Worm (Caenorhabditis elegans): ENCODE data around the gene lin-52.
A peak's percentile ranks its signal among the peaks of the same experiment; 100 is the strongest.

lin-52 gene

DNA sequence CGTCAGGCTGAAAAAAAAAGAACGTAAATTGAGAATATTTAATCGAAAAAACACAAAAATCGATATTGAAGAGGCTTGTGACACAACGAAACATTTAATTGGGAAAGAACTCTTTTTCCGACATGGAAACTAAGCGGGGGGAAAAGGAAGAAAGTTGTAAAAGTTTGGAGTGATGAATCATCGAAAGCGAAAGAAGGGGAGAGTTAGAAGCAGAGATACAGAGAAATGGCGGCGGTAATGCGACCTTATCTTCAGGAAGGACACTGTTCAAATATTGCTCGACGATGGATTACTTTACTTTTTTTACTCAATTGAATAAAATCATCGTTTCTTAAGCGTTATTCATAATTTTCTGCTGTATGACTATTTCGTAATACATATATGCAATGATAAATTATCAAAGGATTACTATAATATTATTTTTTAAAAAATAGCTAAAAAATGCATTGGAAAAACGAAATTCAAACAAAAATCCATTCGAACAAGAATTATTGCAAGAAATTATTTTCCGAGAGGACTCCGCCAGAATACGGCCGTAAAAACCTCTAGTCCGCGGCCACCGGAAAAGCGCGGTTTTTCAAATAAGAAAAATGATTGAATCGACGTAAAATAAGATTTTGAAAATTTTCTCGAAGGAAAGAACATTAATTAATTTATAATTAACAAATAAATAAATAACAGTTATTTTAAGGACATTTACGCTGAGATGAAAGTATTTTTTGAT is 43.4 kb upstream of the lin-52 start, which contains the start of gene dhhc-4 (continued):
- peak; percentile 81 for TF ChIP-seq sma-9 (GFP tag; optimal IDR thresholded peaks at IDR 0.05)
- TF ChIP-seq sma-9 (tag; optimal IDR thresholded peaks at IDR 0.05) = no peak
- TF ChIP-seq Y55F3AM.14 (GFP tag; optimal IDR thresholded peaks at IDR 0.05) = no peak
- peak; percentile 22 for TF ChIP-seq ztf-4 (tag; optimal IDR thresholded peaks at IDR 0.05)
- no peak for TF ChIP-seq nhr-237 (tag; optimal IDR thresholded peaks at IDR 0.05)
- TF ChIP-seq sma-3 (GFP tag; optimal IDR thresholded peaks at IDR 0.05) = peak; percentile 71
- TF ChIP-seq F13H6.1 (tag; optimal IDR thresholded peaks at IDR 0.05) = peak; percentile 80
- TF ChIP-seq ZK546.5 (tag; optimal IDR thresholded peaks at IDR 0.05) = no peak
- TF ChIP-seq ama-1 (optimal IDR thresholded peaks at IDR 0.05) = no peak
- peak; percentile 56 for TF ChIP-seq lin-13 (GFP tag; optimal IDR thresholded peaks at IDR 0.05)

DNA sequence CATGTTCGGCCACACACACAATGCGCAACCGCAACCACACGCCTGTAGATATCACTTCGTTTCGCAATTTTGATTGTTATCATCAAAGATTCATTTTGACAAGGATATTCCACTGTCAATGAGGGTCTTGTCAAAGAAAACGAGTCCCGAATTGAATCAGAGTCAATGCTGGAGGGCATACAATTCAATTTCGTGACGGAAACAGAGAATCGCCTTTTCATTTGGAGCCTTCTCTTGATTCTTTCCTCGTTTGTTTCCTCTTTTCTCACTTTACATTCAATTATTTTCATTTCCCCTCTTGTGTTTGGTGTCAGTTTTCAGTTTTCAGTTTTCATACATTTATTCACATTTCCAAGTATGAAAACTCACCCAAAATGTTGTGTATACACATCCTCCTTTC is 42.8 kb upstream of the lin-52 start:
- TF ChIP-seq aly-2 (tag; optimal IDR thresholded peaks at IDR 0.05) (no peak), nhr-12 (tag; optimal IDR thresholded peaks at IDR 0.05) (no peak), sma-3 (GFP tag; optimal IDR thresholded peaks at IDR 0.05) (peak; percentile 13), dmd-4 (tag; optimal IDR thresholded peaks at IDR 0.05) (no peak), mdl-1 (tag; optimal IDR thresholded peaks at IDR 0.05) (no peak)

- TF ChIP-seq mdl-1 (tag; optimal IDR thresholded peaks at IDR 0.05) (no peak), lsy-2 (tag; optimal IDR thresholded peaks at IDR 0.05) (peak in 1 of 2 experiments; percentile 44)
Measured at ce11 chrIII:9862469-9862868, 37.9 kb upstream of the lin-52 start.

- TF ChIP-seq fos-1 (tag; optimal IDR thresholded peaks at IDR 0.05) (peak; percentile 20), R02D3.7 (tag; optimal IDR thresholded peaks at IDR 0.05) (no peak), elt-3 (tag; optimal IDR thresholded peaks at IDR 0.05) (no peak), nhr-10 (tag; optimal IDR thresholded peaks at IDR 0.05) (no peak), egl-27 (tag; optimal IDR thresholded peaks at IDR 0.05) (no peak), crh-2 (tag; optimal IDR thresholded peaks at IDR 0.05) (peak; percentile 58), ztf-11 (tag; optimal IDR thresholded peaks at IDR 0.05) (no peak), ama-1 (optimal IDR thresholded peaks at IDR 0.05) (no peak), lsy-2 (tag; optimal IDR thresholded peaks at IDR 0.05) (peak; percentile 35 to 50), mab-5 (tag; optimal IDR thresholded peaks at IDR 0.05) (peak; percentile 37), lin-11 (tag; optimal IDR thresholded peaks at IDR 0.05) (peak; percentile 53), sem-4 (tag; optimal IDR thresholded peaks at IDR 0.05) (peak; percentile 1), zag-1 (tag; optimal IDR thresholded peaks at IDR 0.05) (no peak), alr-1 (tag; optimal IDR thresholded peaks at IDR 0.05) (no peak), Y55F3AM.14 (GFP tag; optimal IDR thresholded peaks at IDR 0.05) (peak; percentile 61), ztf-4 (tag; optimal IDR thresholded peaks at IDR 0.05) (peak; percentile 42), nhr-129 (tag; optimal IDR thresholded peaks at IDR 0.05) (peak; percentile 79), skn-1 (tag; optimal IDR thresholded peaks at IDR 0.05) (no peak), gmeb-1 (tag; optimal IDR thresholded peaks at IDR 0.05) (peak; percentile 70), unc-55 (GFP tag; optimal IDR thresholded peaks at IDR 0.05) (peak; percentile 64), blmp-1 (tag; optimal IDR thresholded peaks at IDR 0.05; ENCODE audit: insufficient read depth) (no peak), mdl-1 (tag; optimal IDR thresholded peaks at IDR 0.05) (peak in 1 of 2 experiments; percentile 17), C34F6.9 (tag; optimal IDR thresholded peaks at IDR 0.05) (peak; percentile 48), sma-9 (GFP tag; optimal IDR thresholded peaks at IDR 0.05) (peak; percentile 78), sma-9 (tag; optimal IDR thresholded peaks at IDR 0.05) (no peak), F13H6.1 (tag; optimal IDR thresholded peaks at IDR 0.05) (peak; percentile 31), sma-3 (GFP tag; optimal IDR thresholded peaks at IDR 0.05) (peak; percentile 16)
Measured at ce11 chrIII:9861470-9862342, 37.2 kb upstream of the lin-52 start.
